Worm (Caenorhabditis elegans) whole organism, L3 larva: Measurements from ENCODE around the gene K09G1.1.

Experiments
- R02D3.7 ChIP-seq: fragments of 150-350 bp; optimal IDR thresholded peaks from 2 replicates; lab custom pipeline; 2014; ENCODE audit warnings: missing biosample characterization, missing genetic modification characterization
- aly-2 ChIP-seq: fragments of 150-350 bp; optimal IDR thresholded peaks from 2 replicates; lab custom pipeline; 2014; ENCODE audit warnings: missing biosample characterization, missing genetic modification characterization
- fkh-10 ChIP-seq: sonication (generic microtip); optimal IDR thresholded peaks from 2 replicates; lab custom pipeline; 2017; ENCODE audit warnings: missing biosample characterization, missing genetic modification reagents, missing genetic modification characterization
- fkh-2 ChIP-seq: fragments of 150-350 bp; optimal IDR thresholded peaks from 2 replicates; lab custom pipeline; 2014; ENCODE audit warnings: missing biosample characterization, missing genetic modification reagents, missing genetic modification characterization
- mml-1 ChIP-seq: fragments of 150-350 bp; sonication (generic microtip); optimal IDR thresholded peaks from 3 replicates; lab custom pipeline; 2014; ENCODE audit warnings: missing biosample characterization, missing genetic modification characterization
- nhr-12 ChIP-seq: fragments of 150-350 bp; optimal IDR thresholded peaks from 2 replicates; lab custom pipeline; 2014; ENCODE audit warnings: missing biosample characterization, missing genetic modification characterization
- nhr-237 ChIP-seq: fragments of 150-350 bp; optimal IDR thresholded peaks from 2 replicates; lab custom pipeline; 2014; ENCODE audit warnings: missing biosample characterization, missing genetic modification characterization
- sea-2 ChIP-seq: fragments of 150-350 bp; sonication (generic microtip); optimal IDR thresholded peaks from 4 replicates; lab custom pipeline; 2014; ENCODE audit warnings: missing biosample characterization, missing genetic modification reagents, missing genetic modification characterization
- snpc-4 ChIP-seq: fragments of 150-350 bp; optimal IDR thresholded peaks from 2 replicates; lab custom pipeline; 2014; ENCODE audit warnings: missing biosample characterization, missing genetic modification characterization
- zag-1 ChIP-seq: fragments of 150-350 bp; optimal IDR thresholded peaks from 2 replicates; lab custom pipeline; 2014; ENCODE audit warnings: missing biosample characterization, missing genetic modification characterization

ce11 chrV:9556668-9557067 is 26.7 kb upstream of the K09G1.1 start:
- TF ChIP-seq mml-1 (tag; lab: Kevin White, UChicago) (no peak), fkh-2 (tag; lab: Kevin White, UChicago) (no peak), snpc-4 (tag; lab: Kevin White, UChicago) (no peak), R02D3.7 (no peak), nhr-12 (tag; lab: Kevin White, UChicago) (no peak), nhr-237 (no peak), zag-1 (tag; lab: Kevin White, UChicago) (no peak), sea-2 (GFP tag; lab: Kevin White, UChicago) (no peak), aly-2 (no peak), fkh-10 (GFP tag; lab: Kevin White, UChicago) (no peak)
